Worm (Caenorhabditis elegans) whole organism, early embryonic: ENCODE results near the gene F37C12.18.

ENCODE experiments used
- B0310.2 ChIP-seq: sonication (generic microtip); optimal IDR thresholded peaks from 2 replicates; lab custom pipeline; 2016; ENCODE audit warnings: mild to moderate bottlenecking, missing genetic modification characterization, missing compliant biosample characterization
- F13C5.2 ChIP-seq: sonication (generic microtip); optimal IDR thresholded peaks from 2 replicates; lab custom pipeline; 2017; ENCODE audit warnings: mild to moderate bottlenecking, missing genetic modification characterization, inconsistent platforms, missing compliant biosample characterization
- aly-1 ChIP-seq: sonication (generic microtip); optimal IDR thresholded peaks from 2 replicates; lab custom pipeline; 2016; ENCODE audit warnings: missing genetic modification characterization, missing compliant biosample characterization
- ama-1 ChIP-seq: fragments of 150-350 bp; optimal IDR thresholded peaks from 2 replicates; lab custom pipeline; 2014
- ceh-13 ChIP-seq: fragments of 200-800 bp; sonication (Bioruptor generic); optimal IDR thresholded peaks from 2 replicates; lab custom pipeline; 2018; ENCODE audit warnings: mild to moderate bottlenecking, missing genetic modification characterization, missing compliant biosample characterization
- ceh-36 ChIP-seq: sonication (generic microtip); optimal IDR thresholded peaks from 2 replicates; lab custom pipeline; 2016; ENCODE audit warnings: missing genetic modification characterization, inconsistent platforms, missing compliant biosample characterization
- ets-7 ChIP-seq: sonication (generic microtip); optimal IDR thresholded peaks from 2 replicates; lab custom pipeline; 2016; ENCODE audit warnings: missing genotype, missing genetic modification characterization, missing compliant biosample characterization
- flt-1 ChIP-seq: fragments of 200-800 bp; sonication (Bioruptor generic); IDR thresholded peaks from 2 replicates; pipeline ENCODE4 v1.3.6; 2022; ENCODE audit warnings: missing genetic modification characterization, missing compliant biosample characterization
- hmbx-1 ChIP-seq: sonication (generic microtip); optimal IDR thresholded peaks from 2 replicates; lab custom pipeline; 2016; ENCODE audit warnings: mild to moderate bottlenecking, missing genetic modification characterization, missing compliant biosample characterization
- hmg-4 ChIP-seq: fragments of 200-800 bp; sonication (Bioruptor generic); optimal IDR thresholded peaks from 2 replicates; lab custom pipeline; 2018; ENCODE audit warnings: mild to moderate bottlenecking, missing genetic modification characterization, missing compliant biosample characterization
- hnd-1 ChIP-seq: sonication (generic microtip); optimal IDR thresholded peaks from 2 replicates; lab custom pipeline; 2016; ENCODE audit warnings: missing genetic modification characterization, missing compliant biosample characterization
- pes-1 ChIP-seq: fragments of 200-800 bp; sonication (Bioruptor generic); IDR thresholded peaks from 2 replicates; pipeline ENCODE4 v1.3.6; 2022; ENCODE audit warnings: missing genetic modification reagents, missing genetic modification characterization, missing compliant biosample characterization
- scrt-1 ChIP-seq: fragments of 200-800 bp; sonication (Bioruptor generic); IDR thresholded peaks from 2 replicates; pipeline ENCODE4 v1.3.6; 2022; ENCODE audit warnings: missing genetic modification characterization, missing compliant biosample characterization
- sea-1 ChIP-seq: fragments of 200-800 bp; sonication (Bioruptor generic); conservative IDR thresholded peaks from 2 replicates; pipeline ENCODE4 v1.3.6; 2022; ENCODE audit warnings: missing genetic modification characterization, missing compliant biosample characterization
- tbx-11 ChIP-seq: fragments of 200-800 bp; sonication (Bioruptor generic); IDR thresholded peaks from 2 replicates; pipeline ENCODE4 v1.3.6; 2022; ENCODE audit warnings: missing genetic modification characterization, missing compliant biosample characterization
- tbx-37 ChIP-seq: fragments of 200-800 bp; sonication (Bioruptor generic); conservative IDR thresholded peaks from 2 replicates; pipeline ENCODE4 v1.3.6; 2022; ENCODE audit warnings: missing genetic modification reagents, missing genetic modification characterization, missing compliant biosample characterization
- tra-4 ChIP-seq: sonication (generic microtip); optimal IDR thresholded peaks from 2 replicates; lab custom pipeline; 2017; ENCODE audit warnings: missing genetic modification characterization, missing compliant biosample characterization

Gene F37C12.18

ce11 chrIII:7212028-7212427 is 16.8 kb upstream of the F37C12.18 start:
- TF ChIP-seq sea-1 (GFP tag; lab: Robert Waterston, UW) (no peak), hmg-4 (GFP tag; lab: Kevin White, UChicago) (no peak), ceh-13 (GFP tag; lab: Kevin White, UChicago) (no peak), hmbx-1 (tag; lab: Kevin White, UChicago) (no peak), B0310.2 (tag; lab: Kevin White, UChicago) (no peak), flt-1 (GFP tag; lab: Robert Waterston, UW) (no peak), aly-1 (tag; lab: Kevin White, UChicago) (no peak), tbx-37 (GFP tag; lab: Robert Waterston, UW) (no peak), tra-4 (tag; lab: Kevin White, UChicago) (no peak)

ce11 chrIII:7210486-7210885 is 15.3 kb upstream of the F37C12.18 start:
- no peak for TF ChIP-seq aly-1 (tag; lab: Kevin White, UChicago)
- TF ChIP-seq tra-4 (tag; lab: Kevin White, UChicago) = no peak
- TF ChIP-seq tbx-37 (GFP tag; lab: Robert Waterston, UW) = no peak
- no peak for TF ChIP-seq ceh-13 (GFP tag; lab: Kevin White, UChicago)
- no peak for TF ChIP-seq F13C5.2 (tag; lab: Kevin White, UChicago)
- no peak for TF ChIP-seq scrt-1 (GFP tag; lab: Robert Waterston, UW)
- TF ChIP-seq B0310.2 (tag; lab: Kevin White, UChicago) = no peak
- no peak for TF ChIP-seq ceh-36
- no peak for TF ChIP-seq hmg-4 (GFP tag; lab: Kevin White, UChicago)
- no peak for TF ChIP-seq tbx-11 (GFP tag; lab: Robert Waterston, UW)
- TF ChIP-seq hmbx-1 (tag; lab: Kevin White, UChicago) = no peak
- TF ChIP-seq ama-1 = no peak

- no peak for TF ChIP-seq tbx-37 (GFP tag; lab: Robert Waterston, UW)
- TF ChIP-seq hmbx-1 (tag; lab: Kevin White, UChicago) = no peak
- no peak for TF ChIP-seq B0310.2 (tag; lab: Kevin White, UChicago)
- TF ChIP-seq aly-1 (tag; lab: Kevin White, UChicago) = no peak
- no peak for TF ChIP-seq sea-1 (GFP tag; lab: Robert Waterston, UW)
- no peak for TF ChIP-seq scrt-1 (GFP tag; lab: Robert Waterston, UW)
- no peak for TF ChIP-seq hnd-1
- TF ChIP-seq flt-1 (GFP tag; lab: Robert Waterston, UW) = no peak
- TF ChIP-seq ceh-36 = no peak
- no peak for TF ChIP-seq ama-1
- TF ChIP-seq F13C5.2 (tag; lab: Kevin White, UChicago) = no peak
- no peak for TF ChIP-seq pes-1
- no peak for TF ChIP-seq ets-7
- TF ChIP-seq hmg-4 (GFP tag; lab: Kevin White, UChicago) = no peak
- no peak for TF ChIP-seq ceh-13 (GFP tag; lab: Kevin White, UChicago)
- TF ChIP-seq tbx-11 (GFP tag; lab: Robert Waterston, UW) = no peak
- no peak for TF ChIP-seq tra-4 (tag; lab: Kevin White, UChicago)
Observed at ce11 chrIII:7209721-7210120, 14.5 kb upstream of the F37C12.18 start, which contains the start of gene R151.2. TSS of gene R151.2 (plus strand) at chrIII:7209967.

- peak; percentile 69 for TF ChIP-seq F13C5.2 (tag; lab: Kevin White, UChicago)
- no peak for TF ChIP-seq B0310.2 (tag; lab: Kevin White, UChicago)
- no peak for TF ChIP-seq pes-1
Observed at ce11 chrIII:7207903-7208497, 12.8 kb upstream of the F37C12.18 start, which contains the start of gene rpl-6. TSS of gene rpl-6 (plus strand) at chrIII:7208447.

ce11 chrIII:7203130-7203775 is 8.0 kb upstream of the F37C12.18 start:
- no peak for TF ChIP-seq tra-4 (tag; lab: Kevin White, UChicago)
- TF ChIP-seq hmg-4 (GFP tag; lab: Kevin White, UChicago) = no peak
- no peak for TF ChIP-seq ama-1
- TF ChIP-seq flt-1 (GFP tag; lab: Robert Waterston, UW) = no peak
- TF ChIP-seq hmbx-1 (tag; lab: Kevin White, UChicago) = no peak
- TF ChIP-seq tbx-11 (GFP tag; lab: Robert Waterston, UW) = no peak
- TF ChIP-seq pes-1 = no peak
- no peak for TF ChIP-seq tbx-37 (GFP tag; lab: Robert Waterston, UW)
- TF ChIP-seq ets-7 = no peak
- TF ChIP-seq ceh-13 (GFP tag; lab: Kevin White, UChicago) = no peak
- TF ChIP-seq scrt-1 (GFP tag; lab: Robert Waterston, UW) = no peak
- no peak for TF ChIP-seq B0310.2 (tag; lab: Kevin White, UChicago)
- no peak for TF ChIP-seq sea-1 (GFP tag; lab: Robert Waterston, UW)
- TF ChIP-seq aly-1 (tag; lab: Kevin White, UChicago) = no peak
- TF ChIP-seq ceh-36 = no peak
- no peak for TF ChIP-seq hnd-1
- TF ChIP-seq F13C5.2 (tag; lab: Kevin White, UChicago) = no peak

ce11 chrIII:7201378-7202256 is 6.4 kb upstream of the F37C12.18 start, which contains the start of gene dpy-31:
TSS of gene dpy-31 (plus strand) at chrIII:7202206.
- no peak for TF ChIP-seq sea-1 (GFP tag; lab: Robert Waterston, UW)
- no peak for TF ChIP-seq ama-1
- no peak for TF ChIP-seq B0310.2 (tag; lab: Kevin White, UChicago)
- TF ChIP-seq hnd-1 = no peak
- no peak for TF ChIP-seq ceh-36
- no peak for TF ChIP-seq hmg-4 (GFP tag; lab: Kevin White, UChicago)
- TF ChIP-seq flt-1 (GFP tag; lab: Robert Waterston, UW) = no peak
- no peak for TF ChIP-seq pes-1
- TF ChIP-seq aly-1 (tag; lab: Kevin White, UChicago) = no peak
- TF ChIP-seq tra-4 (tag; lab: Kevin White, UChicago) = no peak
- TF ChIP-seq scrt-1 (GFP tag; lab: Robert Waterston, UW) = no peak
- no peak for TF ChIP-seq ceh-13 (GFP tag; lab: Kevin White, UChicago)
